Fruit fly (Drosophila melanogaster) whole organism, adult: Measurements from ENCODE around the gene Rpt4.

ENCODE experiments used
- CG12768 ChIP-seq: fragments of 200-800 bp; sonication (Bioruptor generic); optimal IDR thresholded peaks from 2 replicates; lab custom pipeline; 2017; ENCODE audit warnings: missing biosample characterization, missing genetic modification characterization, mild to moderate bottlenecking, moderate library complexity, missing genetic modification reagents
- CG14711 ChIP-seq: fragments of 200-800 bp; sonication (Bioruptor generic); optimal IDR thresholded peaks from 2 replicates; lab custom pipeline; 2018; ENCODE audit warnings: missing biosample characterization, mild to moderate bottlenecking, missing genetic modification characterization, moderate library complexity
- CG1620 ChIP-seq: fragments of 200-800 bp; sonication (Bioruptor generic); optimal IDR thresholded peaks from 2 replicates; lab custom pipeline; 2016; ENCODE audit warnings: missing biosample characterization, missing genetic modification characterization
- CG5204 ChIP-seq: fragments of 200-800 bp; sonication (Bioruptor generic); optimal IDR thresholded peaks from 2 replicates; lab custom pipeline; 2016; ENCODE audit warnings: missing biosample characterization, missing genetic modification characterization
- CG7101 ChIP-seq: fragments of 200-800 bp; sonication (Bioruptor generic); optimal IDR thresholded peaks from 2 replicates; lab custom pipeline; 2018; ENCODE audit warnings: missing biosample characterization, mild to moderate bottlenecking, missing genetic modification characterization, moderate library complexity
- Clk ChIP-seq: fragments of 200-800 bp; sonication (Bioruptor generic); optimal IDR thresholded peaks from 2 replicates; lab custom pipeline; 2017; ENCODE audit warnings: missing biosample characterization, missing genetic modification characterization
- bab1 ChIP-seq: fragments of 200-800 bp; sonication (Bioruptor generic); optimal IDR thresholded peaks from 3 replicates; lab custom pipeline; 2019; ENCODE audit warnings: missing biosample characterization, mild to moderate bottlenecking, missing genetic modification characterization, moderate library complexity
- kay ChIP-seq: fragments of 200-800 bp; sonication (Bioruptor generic); peaks from one replicate; lab custom pipeline; 2016; ENCODE audit warnings: missing biosample characterization, missing genetic modification characterization, borderline replicate concordance
- tj ChIP-seq: fragments of 200-800 bp; sonication (Bioruptor generic); optimal IDR thresholded peaks from 3 replicates; lab custom pipeline; 2017; ENCODE audit warnings: missing biosample characterization, mild to moderate bottlenecking, missing genetic modification characterization, moderate library complexity

DNA sequence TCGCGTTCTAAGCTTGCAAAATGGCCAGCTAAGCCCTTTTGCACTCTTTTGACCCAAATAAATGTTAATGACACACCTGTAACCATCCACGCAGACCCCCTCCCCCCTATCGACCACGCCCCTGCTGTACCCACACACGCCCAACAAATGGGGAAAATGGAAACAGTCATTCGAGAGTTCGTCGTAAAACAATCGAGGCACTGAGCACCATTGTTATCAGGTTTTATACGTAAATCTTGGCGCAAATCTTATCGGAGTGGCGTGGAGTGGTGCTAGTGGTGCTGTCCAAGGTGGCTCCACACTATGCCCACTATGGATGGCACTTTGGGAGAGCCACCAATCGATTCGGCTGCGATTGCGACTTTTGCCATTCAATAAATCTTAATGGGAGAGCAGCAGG, 26.6 kb downstream of the Rpt4 start:
- TF ChIP-seq CG14711 (tag; lab: Kevin White, UChicago) = no peak
- no peak for TF ChIP-seq Clk (GFP tag; lab: Kevin White, UChicago)
- TF ChIP-seq bab1 (GFP tag; lab: Kevin White, UChicago) = no peak
- TF ChIP-seq CG5204 (GFP tag; lab: Kevin White, UChicago) = no peak
- no peak for TF ChIP-seq kay (GFP tag; lab: Kevin White, UChicago)
- TF ChIP-seq CG12768 = no peak
- TF ChIP-seq tj (GFP tag; lab: Kevin White, UChicago) = peak; percentile 50
- TF ChIP-seq CG7101 = no peak
- no peak for TF ChIP-seq CG1620
